Worm (Caenorhabditis elegans) whole organism, late embryonic: ENCODE results near the gene ufd-2.

Experiments used
- ceh-2 ChIP-seq: sonication (generic microtip); optimal IDR thresholded peaks from 2 replicates; lab custom pipeline; 2016; ENCODE audit warnings: missing genotype, missing genetic modification characterization, missing compliant biosample characterization
- dve-1 ChIP-seq: sonication (generic microtip); optimal IDR thresholded peaks from 2 replicates; lab custom pipeline; 2017; ENCODE audit warnings: antibody characterized with exemption, mild to moderate bottlenecking, missing genetic modification characterization, missing compliant biosample characterization
- ets-4 ChIP-seq: sonication (generic microtip); optimal IDR thresholded peaks from 2 replicates; lab custom pipeline; 2016; ENCODE audit warnings: missing genetic modification characterization, missing compliant biosample characterization
- nhr-11 ChIP-seq: fragments of 150-350 bp; optimal IDR thresholded peaks from 2 replicates; lab custom pipeline; 2014; ENCODE audit warnings: missing biosample characterization, missing genetic modification characterization
- nhr-232 ChIP-seq: sonication (generic microtip); optimal IDR thresholded peaks from 2 replicates; lab custom pipeline; 2016; ENCODE audit warnings: missing genetic modification characterization, missing compliant biosample characterization
- pat-9 ChIP-seq: fragments of 200-800 bp; sonication (Bioruptor generic); optimal IDR thresholded peaks from 2 replicates; lab custom pipeline; 2018; ENCODE audit warnings: mild to moderate bottlenecking, missing genetic modification characterization, moderate library complexity, missing compliant biosample characterization
- sdc-2 ChIP-seq: sonication (generic microtip); optimal IDR thresholded peaks from 2 replicates; lab custom pipeline; 2016; ENCODE audit warnings: missing genotype, missing genetic modification characterization, missing compliant biosample characterization
- tbx-2 ChIP-seq: sonication (generic microtip); optimal IDR thresholded peaks from 2 replicates; lab custom pipeline; 2016; ENCODE audit warnings: missing genetic modification characterization, missing compliant biosample characterization

DNA sequence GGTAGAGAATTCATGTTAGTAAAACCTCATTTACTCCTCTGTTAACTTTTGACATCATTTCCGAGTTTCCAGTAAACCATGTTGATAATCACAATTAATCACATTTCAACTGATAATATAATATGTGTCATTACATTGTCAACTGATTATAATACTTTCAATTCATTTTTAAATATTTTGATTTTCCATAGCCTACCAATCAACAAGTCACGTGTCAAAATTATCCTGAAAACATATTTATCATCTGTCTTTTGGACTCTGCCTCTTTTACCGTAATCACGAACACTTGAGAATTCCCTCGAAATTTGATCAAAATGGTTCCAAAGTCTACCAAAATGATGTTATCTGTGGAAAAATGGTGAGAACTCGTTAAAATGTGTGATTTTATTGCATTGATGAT lies 11.5 kb downstream of the ufd-2 start:
- no peak for TF ChIP-seq tbx-2
- TF ChIP-seq sdc-2, result no peak
- no peak for TF ChIP-seq pat-9 (tag; lab: Kevin White, UChicago)
- no peak for TF ChIP-seq dve-1 (tag; lab: Kevin White, UChicago)
- TF ChIP-seq nhr-232 (tag; lab: Kevin White, UChicago), result no peak
- no peak for TF ChIP-seq nhr-11 (tag; lab: Kevin White, UChicago)
- no peak for TF ChIP-seq ets-4 (tag; lab: Kevin White, UChicago)
- TF ChIP-seq ceh-2 (tag; lab: Kevin White, UChicago), result no peak
